Worm (Caenorhabditis elegans): ENCODE data around the gene T28C12.1.

The T28C12.1 gene

ce11 chrV:6331607-6332006 is at the start of gene T28C12.1:
Gene T28C12.1 (plus strand): TSS chrV:6331907.
- TF ChIP-seq dao-5 (tag; optimal IDR thresholded peaks at IDR 0.05): no peak
- no peak for TF ChIP-seq him-1 (tag; optimal IDR thresholded peaks at IDR 0.05)
- TF ChIP-seq W03F9.2 (tag; optimal IDR thresholded peaks at IDR 0.05): no peak

ce11 chrV:6286343-6286742 is 45.4 kb upstream of the T28C12.1 start, which contains the start of gene srn-1:
Gene srn-1 (minus strand): TSS chrV:6286443.
- TF ChIP-seq dao-5 (tag; optimal IDR thresholded peaks at IDR 0.05): no peak

- TF ChIP-seq W03F9.2 (tag; optimal IDR thresholded peaks at IDR 0.05): no peak
- no peak for TF ChIP-seq dao-5 (tag; optimal IDR thresholded peaks at IDR 0.05)
- TF ChIP-seq him-1 (tag; optimal IDR thresholded peaks at IDR 0.05): no peak
Measured at ce11 chrV:6288607-6289006, 43.1 kb upstream of the T28C12.1 start, which contains the start of gene K12B6.11. Gene K12B6.11 (plus strand): TSS chrV:6288907.

- no peak for TF ChIP-seq him-1 (tag; optimal IDR thresholded peaks at IDR 0.05)
- TF ChIP-seq W03F9.2 (tag; optimal IDR thresholded peaks at IDR 0.05): no peak
- TF ChIP-seq dao-5 (tag; optimal IDR thresholded peaks at IDR 0.05): no peak
Measured at ce11 chrV:6291301-6291700, 40.4 kb upstream of the T28C12.1 start.

ce11 chrV:6292401-6292800 is 39.3 kb upstream of the T28C12.1 start, which contains the start of gene K12B6.9:
Gene K12B6.9 (minus strand): TSS chrV:6292666.
- TF ChIP-seq dao-5 (tag; optimal IDR thresholded peaks at IDR 0.05) (no peak), W03F9.2 (tag; optimal IDR thresholded peaks at IDR 0.05) (no peak), him-1 (tag; optimal IDR thresholded peaks at IDR 0.05) (no peak)

ce11 chrV:6301046-6301445 is 30.7 kb upstream of the T28C12.1 start:
- TF ChIP-seq him-1 (tag; optimal IDR thresholded peaks at IDR 0.05): no peak
- no peak for TF ChIP-seq dao-5 (tag; optimal IDR thresholded peaks at IDR 0.05)
- TF ChIP-seq W03F9.2 (tag; optimal IDR thresholded peaks at IDR 0.05): no peak

- TF ChIP-seq dao-5 (tag; optimal IDR thresholded peaks at IDR 0.05) (no peak), him-1 (tag; optimal IDR thresholded peaks at IDR 0.05) (no peak), W03F9.2 (tag; optimal IDR thresholded peaks at IDR 0.05) (no peak)
Measured at ce11 chrV:6302465-6302864, 29.2 kb upstream of the T28C12.1 start.

ce11 chrV:6303471-6303870 is 28.2 kb upstream of the T28C12.1 start, which contains the start of gene sago-1:
Gene sago-1 (plus strand): TSS chrV:6303771.
- TF ChIP-seq W03F9.2 (tag; optimal IDR thresholded peaks at IDR 0.05) (no peak), him-1 (tag; optimal IDR thresholded peaks at IDR 0.05) (no peak), dao-5 (tag; optimal IDR thresholded peaks at IDR 0.05) (no peak)

ce11 chrV:6311936-6312335 is 19.8 kb upstream of the T28C12.1 start:
- TF ChIP-seq dao-5 (tag; optimal IDR thresholded peaks at IDR 0.05): no peak
- TF ChIP-seq him-1 (tag; optimal IDR thresholded peaks at IDR 0.05): no peak
- no peak for TF ChIP-seq W03F9.2 (tag; optimal IDR thresholded peaks at IDR 0.05)

ce11 chrV:6316632-6317031 is 15.1 kb upstream of the T28C12.1 start, which contains the start of gene cest-24:
Gene cest-24 (plus strand): TSS chrV:6316932.
- TF ChIP-seq dao-5 (tag; optimal IDR thresholded peaks at IDR 0.05): no peak
- TF ChIP-seq him-1 (tag; optimal IDR thresholded peaks at IDR 0.05): no peak
- TF ChIP-seq W03F9.2 (tag; optimal IDR thresholded peaks at IDR 0.05): no peak

- TF ChIP-seq W03F9.2 (tag; optimal IDR thresholded peaks at IDR 0.05): no peak
- no peak for TF ChIP-seq dao-5 (tag; optimal IDR thresholded peaks at IDR 0.05)
- no peak for TF ChIP-seq him-1 (tag; optimal IDR thresholded peaks at IDR 0.05)
Measured at ce11 chrV:6317928-6318327, 13.8 kb upstream of the T28C12.1 start.

- TF ChIP-seq him-1 (tag; optimal IDR thresholded peaks at IDR 0.05) (no peak), dao-5 (tag; optimal IDR thresholded peaks at IDR 0.05) (no peak), W03F9.2 (tag; optimal IDR thresholded peaks at IDR 0.05) (no peak)
Measured at ce11 chrV:6319358-6319757, 12.3 kb upstream of the T28C12.1 start.

ce11 chrV:6321280-6321679 is 10.4 kb upstream of the T28C12.1 start:
- TF ChIP-seq him-1 (tag; optimal IDR thresholded peaks at IDR 0.05): no peak
- TF ChIP-seq W03F9.2 (tag; optimal IDR thresholded peaks at IDR 0.05): no peak
- no peak for TF ChIP-seq dao-5 (tag; optimal IDR thresholded peaks at IDR 0.05)

- TF ChIP-seq him-1 (tag; optimal IDR thresholded peaks at IDR 0.05) (no peak), dao-5 (tag; optimal IDR thresholded peaks at IDR 0.05) (no peak), W03F9.2 (tag; optimal IDR thresholded peaks at IDR 0.05) (no peak)
Measured at ce11 chrV:6321733-6322198, 9.9 kb upstream of the T28C12.1 start, which contains the start of gene T28C12.15. Gene T28C12.15 (minus strand): TSS chrV:6321783.

ce11 chrV:6322749-6323367 is 8.8 kb upstream of the T28C12.1 start:
- no peak for TF ChIP-seq W03F9.2 (tag; optimal IDR thresholded peaks at IDR 0.05)
- no peak for TF ChIP-seq him-1 (tag; optimal IDR thresholded peaks at IDR 0.05)
- no peak for TF ChIP-seq dao-5 (tag; optimal IDR thresholded peaks at IDR 0.05)

All from whole organism, L4/young adult.